Worm (Caenorhabditis elegans) whole organism, late embryonic: ENCODE results near the gene egl-27.

Experiments
- C38D4.7 ChIP-seq: fragments of 200-800 bp; sonication (Bioruptor generic); optimal IDR thresholded peaks from 2 replicates; lab custom pipeline; 2018; ENCODE audit warnings: mild to moderate bottlenecking, missing genetic modification characterization, moderate library complexity, missing compliant biosample characterization
- F13H6.1 ChIP-seq: sonication (generic microtip); optimal IDR thresholded peaks from 2 replicates; lab custom pipeline; 2016; ENCODE audit warnings: missing genetic modification characterization, missing compliant biosample characterization
- T23F11.4 ChIP-seq: fragments of 200-800 bp; sonication (Bioruptor generic); optimal IDR thresholded peaks from 2 replicates; lab custom pipeline; 2018; ENCODE audit warnings: mild to moderate bottlenecking, missing genetic modification characterization, missing compliant biosample characterization
- Y22D7AL.16 ChIP-seq: sonication (generic microtip); optimal IDR thresholded peaks from 2 replicates; lab custom pipeline; 2016; ENCODE audit warnings: missing genetic modification characterization, missing compliant biosample characterization
- ceh-14 ChIP-seq: sonication (generic microtip); optimal IDR thresholded peaks from 2 replicates; lab custom pipeline; 2016; ENCODE audit warnings: missing genotype, missing genetic modification characterization, missing compliant biosample characterization
- ceh-18 ChIP-seq: sonication (generic microtip); optimal IDR thresholded peaks from 2 replicates; lab custom pipeline; 2016; ENCODE audit warnings: missing genetic modification characterization, missing compliant biosample characterization
- ceh-2 ChIP-seq: sonication (generic microtip); optimal IDR thresholded peaks from 2 replicates; lab custom pipeline; 2016; ENCODE audit warnings: missing genotype, missing genetic modification characterization, missing compliant biosample characterization
- ceh-22 ChIP-seq: sonication (generic microtip); optimal IDR thresholded peaks from 2 replicates; lab custom pipeline; 2017; ENCODE audit warnings: missing biosample characterization, missing genetic modification characterization
- ceh-30 ChIP-seq: fragments of 150-350 bp; optimal IDR thresholded peaks from 2 replicates; lab custom pipeline; 2014; ENCODE audit warnings: missing biosample characterization, missing genetic modification characterization
- ceh-34 ChIP-seq: sonication (generic microtip); optimal IDR thresholded peaks from 2 replicates; lab custom pipeline; 2016; ENCODE audit warnings: mild to moderate bottlenecking, missing genetic modification characterization, missing compliant biosample characterization
- ceh-48 ChIP-seq: sonication (generic microtip); optimal IDR thresholded peaks from 2 replicates; lab custom pipeline; 2016; ENCODE audit warnings: missing genetic modification characterization, inconsistent platforms, missing compliant biosample characterization
- ceh-9 ChIP-seq: sonication (generic microtip); optimal IDR thresholded peaks from 2 replicates; lab custom pipeline; 2016; ENCODE audit warnings: mild to moderate bottlenecking, missing genetic modification characterization, inconsistent platforms, missing compliant biosample characterization
- dmd-4 ChIP-seq: sonication (generic microtip); optimal IDR thresholded peaks from 2 replicates; lab custom pipeline; 2016; ENCODE audit warnings: borderline replicate concordance, missing genetic modification characterization, missing compliant biosample characterization
- dve-1 ChIP-seq: sonication (generic microtip); optimal IDR thresholded peaks from 2 replicates; lab custom pipeline; 2017; ENCODE audit warnings: antibody characterized with exemption, mild to moderate bottlenecking, missing genetic modification characterization, missing compliant biosample characterization
- elt-2 ChIP-seq: sonication (generic microtip); optimal IDR thresholded peaks from 2 replicates; lab custom pipeline; 2016; ENCODE audit warnings: missing genetic modification reagents, missing genetic modification characterization, missing compliant biosample characterization
- elt-4 ChIP-seq: sonication (generic microtip); optimal IDR thresholded peaks from 2 replicates; lab custom pipeline; 2016; ENCODE audit warnings: missing genetic modification characterization, missing compliant biosample characterization
- ets-4 ChIP-seq: sonication (generic microtip); optimal IDR thresholded peaks from 2 replicates; lab custom pipeline; 2016; ENCODE audit warnings: missing genetic modification characterization, missing compliant biosample characterization
- eyg-1 ChIP-seq: sonication (generic microtip); optimal IDR thresholded peaks from 2 replicates; lab custom pipeline; 2016; ENCODE audit warnings: missing genotype, missing genetic modification characterization, missing compliant biosample characterization
- fax-1 ChIP-seq: sonication (generic microtip); optimal IDR thresholded peaks from 2 replicates; lab custom pipeline; 2016; ENCODE audit warnings: missing genotype, missing genetic modification characterization, missing compliant biosample characterization
- fkh-10 ChIP-seq: fragments of 150-350 bp; optimal IDR thresholded peaks from 2 replicates; lab custom pipeline; 2014; ENCODE audit warnings: missing biosample characterization, missing genetic modification reagents, missing genetic modification characterization
- fkh-6 ChIP-seq: sonication (generic microtip); optimal IDR thresholded peaks from 2 replicates; lab custom pipeline; 2016; ENCODE audit warnings: missing genetic modification characterization, missing compliant biosample characterization
- hlh-13 ChIP-seq: fragments of 200-800 bp; sonication (Bioruptor generic); optimal IDR thresholded peaks from 2 replicates; lab custom pipeline; 2018; ENCODE audit warnings: mild to moderate bottlenecking, missing genetic modification characterization, missing compliant biosample characterization
- hlh-30 ChIP-seq: sonication (generic microtip); optimal IDR thresholded peaks from 2 replicates; lab custom pipeline; 2017; ENCODE audit warnings: antibody characterized with exemption, missing genetic modification characterization, missing compliant biosample characterization; ENCODE audit not compliant: insufficient read depth
- hlh-8 ChIP-seq: sonication (generic microtip); optimal IDR thresholded peaks from 2 replicates; lab custom pipeline; 2016; ENCODE audit warnings: missing genotype, missing genetic modification characterization, missing compliant biosample characterization
- lim-6 ChIP-seq: sonication (generic microtip); optimal IDR thresholded peaks from 2 replicates; lab custom pipeline; 2016; ENCODE audit warnings: missing genetic modification characterization, missing compliant biosample characterization
- lin-11 ChIP-seq: fragments of 200-800 bp; sonication (Bioruptor generic); optimal IDR thresholded peaks from 2 replicates; lab custom pipeline; 2018; ENCODE audit warnings: mild to moderate bottlenecking, missing genetic modification characterization, missing compliant biosample characterization
- madf-2 ChIP-seq: sonication (generic microtip); optimal IDR thresholded peaks from 2 replicates; lab custom pipeline; 2017; ENCODE audit warnings: missing genetic modification characterization, missing compliant biosample characterization
- mec-3 ChIP-seq: sonication (generic microtip); optimal IDR thresholded peaks from 2 replicates; lab custom pipeline; 2016; ENCODE audit warnings: borderline replicate concordance, missing genetic modification characterization, missing compliant biosample characterization
- nfya-1 ChIP-seq: sonication (generic microtip); optimal IDR thresholded peaks from 2 replicates; lab custom pipeline; 2017; ENCODE audit warnings: missing genetic modification characterization, mild to moderate bottlenecking, missing compliant biosample characterization, antibody characterized with exemption, moderate library complexity
- nhr-232 ChIP-seq: sonication (generic microtip); optimal IDR thresholded peaks from 2 replicates; lab custom pipeline; 2016; ENCODE audit warnings: missing genetic modification characterization, missing compliant biosample characterization
- odd-2 ChIP-seq: sonication (generic microtip); optimal IDR thresholded peaks from 2 replicates; lab custom pipeline; 2017; ENCODE audit warnings: antibody characterized with exemption, mild to moderate bottlenecking, missing genetic modification characterization, missing compliant biosample characterization
- pag-3 ChIP-seq: sonication (generic microtip); optimal IDR thresholded peaks from 2 replicates; lab custom pipeline; 2016; ENCODE audit warnings: missing compliant biosample characterization, missing genetic modification characterization, borderline replicate concordance
- pat-9 ChIP-seq: fragments of 200-800 bp; sonication (Bioruptor generic); optimal IDR thresholded peaks from 2 replicates; lab custom pipeline; 2018; ENCODE audit warnings: mild to moderate bottlenecking, missing genetic modification characterization, moderate library complexity, missing compliant biosample characterization
- pqm-1 ChIP-seq: sonication (generic microtip); optimal IDR thresholded peaks from 2 replicates; lab custom pipeline; 2016; ENCODE audit warnings: missing genetic modification characterization, missing compliant biosample characterization
- rnt-1 ChIP-seq: sonication (generic microtip); optimal IDR thresholded peaks from 2 replicates; lab custom pipeline; 2016; ENCODE audit warnings: missing genetic modification characterization, missing compliant biosample characterization
- tbx-2 ChIP-seq: sonication (generic microtip); optimal IDR thresholded peaks from 2 replicates; lab custom pipeline; 2016; ENCODE audit warnings: missing genetic modification characterization, missing compliant biosample characterization
- unc-42 ChIP-seq: sonication (generic microtip); optimal IDR thresholded peaks from 2 replicates; lab custom pipeline; 2016; ENCODE audit warnings: missing genotype, missing genetic modification characterization, missing compliant biosample characterization
- unc-55 ChIP-seq: sonication (generic microtip); optimal IDR thresholded peaks from 2 replicates; lab custom pipeline; 2017; ENCODE audit warnings: missing biosample characterization, missing genetic modification reagents, missing genetic modification characterization
- unc-86 ChIP-seq: sonication (generic microtip); optimal IDR thresholded peaks from 2 replicates; lab custom pipeline; 2016; ENCODE audit warnings: missing genetic modification characterization, missing compliant biosample characterization
- ztf-16 ChIP-seq: sonication (generic microtip); optimal IDR thresholded peaks from 2 replicates; lab custom pipeline; 2017; ENCODE audit warnings: missing genetic modification characterization, missing compliant biosample characterization

The egl-27 gene

ce11 chrII:6821118-6821517, 13.7 kb upstream of the egl-27 start:
- TF ChIP-seq ceh-22 (tag; lab: Kevin White, UChicago): no peak
- peak; percentile 29 for TF ChIP-seq unc-55 (GFP tag; lab: Kevin White, UChicago)
- TF ChIP-seq dve-1 (tag; lab: Kevin White, UChicago): no peak
- no peak for TF ChIP-seq unc-86
- TF ChIP-seq ceh-9: no peak
- no peak for TF ChIP-seq hlh-13 (GFP tag; lab: Kevin White, UChicago)
- no peak for TF ChIP-seq mec-3
- TF ChIP-seq eyg-1: no peak

- peak; percentile 86 for TF ChIP-seq elt-2 (tag; lab: Kevin White, UChicago)
- TF ChIP-seq nhr-232: no peak
- peak; percentile 54 for TF ChIP-seq unc-42
- no peak for TF ChIP-seq ets-4 (tag; lab: Kevin White, UChicago)
- TF ChIP-seq fkh-10 (GFP tag; lab: Kevin White, UChicago): no peak
- TF ChIP-seq ceh-2 (tag; lab: Kevin White, UChicago): no peak
Measured at ce11 chrII:6821832-6822231, 13.0 kb upstream of the egl-27 start.

- peak; percentile 68 for TF ChIP-seq ceh-18 (tag; lab: Kevin White, UChicago)
- peak; percentile 57 for TF ChIP-seq nfya-1 (tag; lab: Kevin White, UChicago)
- peak; percentile 81 for TF ChIP-seq rnt-1
- no peak for TF ChIP-seq lim-6 (tag; lab: Kevin White, UChicago)
- no peak for TF ChIP-seq lin-11 (tag; lab: Kevin White, UChicago)
- TF ChIP-seq unc-55 (GFP tag; lab: Kevin White, UChicago): peak; percentile 93
- TF ChIP-seq elt-2 (tag; lab: Kevin White, UChicago): peak; percentile 39
Measured at ce11 chrII:6822347-6822746, 12.5 kb upstream of the egl-27 start.

ce11 chrII:6823233-6823632, 11.6 kb upstream of the egl-27 start:
- TF ChIP-seq Y22D7AL.16: no peak
- TF ChIP-seq rnt-1: peak; percentile 25
- TF ChIP-seq fkh-6 (tag; lab: Kevin White, UChicago): no peak
- no peak for TF ChIP-seq hlh-30 (tag; lab: Kevin White, UChicago)
- peak; percentile 25 for TF ChIP-seq tbx-2 (tag; lab: Kevin White, UChicago)
- TF ChIP-seq ceh-34: no peak
- TF ChIP-seq unc-55 (GFP tag; lab: Kevin White, UChicago): peak; percentile 99
- TF ChIP-seq ceh-18 (tag; lab: Kevin White, UChicago): peak; percentile 40
- no peak for TF ChIP-seq pqm-1 (tag; lab: Kevin White, UChicago)
- peak; percentile 69 for TF ChIP-seq hlh-8 (tag; lab: Kevin White, UChicago)

ce11 chrII:6823912-6824311, 10.9 kb upstream of the egl-27 start:
- peak; percentile 67 for TF ChIP-seq unc-42
- no peak for TF ChIP-seq ceh-48 (tag; lab: Kevin White, UChicago)
- peak; percentile 0 for TF ChIP-seq nfya-1 (tag; lab: Kevin White, UChicago)

ce11 chrII:6824524-6824923, 10.3 kb upstream of the egl-27 start:
- peak; percentile 87 for TF ChIP-seq unc-55 (GFP tag; lab: Kevin White, UChicago)
- peak; percentile 6 for TF ChIP-seq dve-1 (tag; lab: Kevin White, UChicago)
- peak; percentile 90 for TF ChIP-seq elt-2 (tag; lab: Kevin White, UChicago)
- TF ChIP-seq ztf-16 (tag; lab: Kevin White, UChicago): no peak

ce11 chrII:6825732-6826131, 9.1 kb upstream of the egl-27 start:
- TF ChIP-seq ceh-34 (no peak), madf-2 (tag; lab: Kevin White, UChicago) (no peak), fkh-10 (GFP tag; lab: Kevin White, UChicago) (no peak), ceh-30 (no peak), elt-4 (tag; lab: Kevin White, UChicago) (no peak), F13H6.1 (peak; percentile 39), ceh-2 (tag; lab: Kevin White, UChicago) (no peak), C38D4.7 (GFP tag; lab: Kevin White, UChicago) (no peak), unc-42 (peak; percentile 82), T23F11.4 (GFP tag; lab: Kevin White, UChicago) (no peak), pat-9 (tag; lab: Kevin White, UChicago) (no peak), pag-3 (tag; lab: Kevin White, UChicago) (no peak), ceh-18 (tag; lab: Kevin White, UChicago) (no peak), fax-1 (tag; lab: Kevin White, UChicago) (no peak), ceh-14 (tag; lab: Kevin White, UChicago) (peak; percentile 14), odd-2 (tag; lab: Kevin White, UChicago) (no peak), mec-3 (no peak), nfya-1 (tag; lab: Kevin White, UChicago) (peak; percentile 51), hlh-8 (tag; lab: Kevin White, UChicago) (no peak), dmd-4 (tag; lab: Kevin White, UChicago) (no peak)
